Worm (Caenorhabditis elegans): ENCODE data around the gene Y48E1C.1.

Y48E1C.1 gene

ce11 chrII:13469043-13469652 lies 54.3 kb downstream of the Y48E1C.1 start, which contains the start of gene E01G4.3 (continued):
- TF ChIP-seq unc-86 (tag; optimal IDR thresholded peaks at IDR 0.05) (no peak), nhr-11 (tag; optimal IDR thresholded peaks at IDR 0.05) (peak; percentile 54), aha-1 (tag; optimal IDR thresholded peaks at IDR 0.05) (no peak), pag-3 (tag; optimal IDR thresholded peaks at IDR 0.05; ENCODE audit: borderline replicate concordance, insufficient read depth) (no peak), hlh-17 (GFP tag; optimal IDR thresholded peaks at IDR 0.05; ENCODE audit: borderline replicate concordance) (no peak), elt-2 (tag; optimal IDR thresholded peaks at IDR 0.05) (peak; percentile 97), nhr-12 (tag; optimal IDR thresholded peaks at IDR 0.05) (no peak), lir-3 (tag; optimal IDR thresholded peaks at IDR 0.05; ENCODE audit: poor library complexity) (no peak), efl-1 (optimal IDR thresholded peaks at IDR 0.05) (peak; percentile 34 to 41), efl-1 (GFP tag; optimal IDR thresholded peaks at IDR 0.05 in 1 of 2) (peak; percentile 1 to 76), efl-3 (GFP tag; optimal IDR thresholded peaks at IDR 0.05) (no peak), isw-1 (GFP tag; IDR thresholded peaks at IDR 0.05) (no peak), zip-4 (GFP tag; optimal IDR thresholded peaks at IDR 0.05) (no peak), Y116A8C.19 (tag; optimal IDR thresholded peaks at IDR 0.05; ENCODE audit: borderline replicate concordance) (no peak), mef-2 (tag; optimal IDR thresholded peaks at IDR 0.05) (no peak), sptf-1 (tag; optimal IDR thresholded peaks at IDR 0.05) (no peak), sox-4 (tag; optimal IDR thresholded peaks at IDR 0.05) (no peak), hlh-4 (tag; optimal IDR thresholded peaks at IDR 0.05) (no peak), elt-3 (tag; optimal IDR thresholded peaks at IDR 0.05) (peak in 5 of 6 experiments; percentile 33 to 83 (median 52)), nhr-77 (tag; optimal IDR thresholded peaks at IDR 0.05) (no peak), lin-15B (tag; optimal IDR thresholded peaks at IDR 0.05) (no peak), nhr-19 (GFP tag; conservative IDR thresholded peaks at IDR 0.05) (peak; percentile 90), mep-1 (tag; optimal IDR thresholded peaks at IDR 0.05) (peak; percentile 53), snpc-4 (tag; optimal IDR thresholded peaks at IDR 0.05) (no peak), ceh-63 (GFP tag; optimal IDR thresholded peaks at IDR 0.05) (no peak), C04F5.9 (tag; optimal IDR thresholded peaks at IDR 0.05) (no peak), lin-13 (GFP tag; optimal IDR thresholded peaks at IDR 0.05) (no peak), ztf-4 (tag; optimal IDR thresholded peaks at IDR 0.05) (peak; percentile 39), unc-62 (GFP tag; optimal IDR thresholded peaks at IDR 0.05) (no peak), ceh-8 (GFP tag; optimal IDR thresholded peaks at IDR 0.05) (no peak), fkh-8 (tag; optimal IDR thresholded peaks at IDR 0.05) (no peak), fos-1 (tag; optimal IDR thresholded peaks at IDR 0.05) (no peak), alr-1 (tag; optimal IDR thresholded peaks at IDR 0.05; ENCODE audit: borderline replicate concordance) (no peak), skn-1 (tag; optimal IDR thresholded peaks at IDR 0.05) (peak; percentile 30), nhr-90 (tag; optimal IDR thresholded peaks at IDR 0.05; ENCODE audit: poor library complexity) (peak; percentile 58), mdl-1 (tag; optimal IDR thresholded peaks at IDR 0.05) (peak in 1 of 2 experiments; percentile 87), lsy-2 (tag; optimal IDR thresholded peaks at IDR 0.05) (peak; percentile 40 to 73), nhr-237 (tag; optimal IDR thresholded peaks at IDR 0.05) (no peak), swsn-7 (tag; optimal IDR thresholded peaks at IDR 0.05) (peak; percentile 32), C34B4.2 (tag; optimal IDR thresholded peaks at IDR 0.05) (no peak), ets-5 (GFP tag; IDR thresholded peaks at IDR 0.05) (no peak), pax-3 (tag; optimal IDR thresholded peaks at IDR 0.05) (no peak), dpl-1 (GFP tag; optimal IDR thresholded peaks at IDR 0.05) (peak in 1 of 3 experiments; percentile 30), xbp-1 (tag; optimal IDR thresholded peaks at IDR 0.05) (peak; percentile 47), egl-13 (tag; optimal IDR thresholded peaks at IDR 0.05) (no peak), snu-23 (GFP tag; optimal IDR thresholded peaks at IDR 0.05) (peak; percentile 84), aly-2 (tag; optimal IDR thresholded peaks at IDR 0.05) (no peak)

All from whole organism, L1 larva.